Worm (Caenorhabditis elegans): ENCODE results near the gene Y57G11A.2.

Y57G11A.2 gene

DNA sequence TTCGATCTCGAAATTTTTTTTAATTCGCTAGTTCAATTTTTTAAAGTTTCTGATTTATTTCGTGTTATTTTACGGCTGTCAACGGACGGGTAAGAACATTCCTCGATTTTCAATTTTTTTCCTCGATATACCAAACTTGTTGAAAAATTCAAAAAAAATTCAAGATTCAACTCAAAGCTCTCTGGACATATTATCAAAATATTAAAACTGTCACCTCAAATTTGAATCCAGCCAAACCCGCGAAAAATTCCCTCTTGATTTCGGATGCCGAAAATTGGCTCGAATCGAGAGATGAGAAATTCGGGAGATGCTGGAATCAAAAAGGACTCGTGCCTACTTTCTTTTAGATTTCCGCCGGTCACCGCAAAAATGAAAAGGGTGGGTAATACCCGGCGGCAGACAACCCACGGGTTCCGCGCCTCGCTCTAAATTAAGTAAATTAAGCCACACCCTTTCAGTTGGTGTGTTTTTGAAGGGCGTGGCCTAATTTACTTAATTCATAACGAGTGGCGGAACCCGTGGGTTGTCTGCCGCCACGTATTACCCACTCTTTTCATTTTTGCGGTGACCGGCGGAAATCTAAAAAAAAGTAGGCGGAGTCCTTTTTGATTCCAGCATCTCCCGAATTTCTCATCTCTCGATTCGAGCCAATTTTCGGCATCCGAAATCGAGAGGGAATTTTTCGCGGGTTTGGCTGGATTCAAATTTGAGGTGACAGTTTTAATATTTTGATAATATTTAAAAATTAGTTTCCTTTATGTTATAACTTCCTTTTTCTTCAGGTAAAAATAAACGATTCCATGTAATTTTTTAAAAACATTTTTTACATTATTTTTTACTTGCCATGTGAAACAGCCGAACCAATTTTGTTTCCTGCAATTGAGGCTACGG is 6.2 kb upstream of the Y57G11A.2 start:
- TF ChIP-seq B0336.3 (GFP tag; IDR thresholded peaks at IDR 0.05) (peak; percentile 52; the same call in 1 of the 2 replicates), snpc-4 (GFP tag; optimal IDR thresholded peaks at IDR 0.05) (peak; percentile 91), snpc-4 (tag; optimal IDR thresholded peaks at IDR 0.05) (peak; percentile 93 to 99 (median 94)), nfyb-1 (GFP tag; IDR thresholded peaks at IDR 0.05) (peak; percentile 77), nfya-2 (GFP tag; IDR thresholded peaks at IDR 0.05) (0 out of 2 replicates have a peak, but pooled peaks have one; percentile 55), madf-3 (GFP tag; IDR thresholded peaks at IDR 0.05) (peak; percentile 75; the same call in 1 of the 2 replicates), lin-54 (GFP tag; optimal IDR thresholded peaks at IDR 0.05) (peak; percentile 26), hmg-20 (GFP tag; IDR thresholded peaks at IDR 0.05) (peak; percentile 56; the same call in 1 of the 2 replicates), Y56A3A.18 (GFP tag; IDR thresholded peaks at IDR 0.05) (peak; percentile 72), hsf-1 (GFP tag; IDR thresholded peaks at IDR 0.05) (peak; percentile 80), Y53F4B.3 (GFP tag; IDR thresholded peaks at IDR 0.05) (peak; percentile 43; the same call in 1 of the 2 replicates), dox-1 (GFP tag; IDR thresholded peaks at IDR 0.05) (peak; percentile 86), ekl-4 (GFP tag; IDR thresholded peaks at IDR 0.05) (peak; percentile 78), lir-1 (GFP tag; conservative IDR thresholded peaks at IDR 0.05) (0 out of 2 replicates have a peak, but pooled peaks have one; percentile 13), cebp-2 (GFP tag; IDR thresholded peaks at IDR 0.05) (peak; percentile 91; the same call in 1 of the 2 replicates), ztf-25 (GFP tag; IDR thresholded peaks at IDR 0.05) (0 out of 2 replicates have a peak, but pooled peaks have one; percentile 25), mcd-1 (GFP tag; IDR thresholded peaks at IDR 0.05) (peak; percentile 66), ceh-100 (GFP tag; IDR thresholded peaks at IDR 0.05) (peak; percentile 87), xnd-1 (tag; optimal IDR thresholded peaks at IDR 0.05) (peak; percentile 33), B0019.2 (GFP tag; conservative IDR thresholded peaks at IDR 0.05) (peak; percentile 39; the same call in 1 of the 2 replicates), snpc-3.4 (tag; optimal IDR thresholded peaks at IDR 0.05) (peak; percentile 16), madf-6 (GFP tag; IDR thresholded peaks at IDR 0.05) (peak; percentile 88), egrh-3 (GFP tag; IDR thresholded peaks at IDR 0.05) (peak; percentile 45; the same call in 1 of the 2 replicates), attf-6 (GFP tag; IDR thresholded peaks at IDR 0.05) (peak; percentile 100), snpc-1.3 (tag; optimal IDR thresholded peaks at IDR 0.05; ENCODE audit: insufficient read depth) (peak; percentile 8), F39B2.1 (GFP tag; IDR thresholded peaks at IDR 0.05) (0 out of 2 replicates have a peak, but pooled peaks have one; percentile 10), attf-3 (GFP tag; conservative IDR thresholded peaks at IDR 0.05) (peak; percentile 48; the same call in 1 of the 2 replicates), tbp1 (GFP tag; optimal IDR thresholded peaks at IDR 0.05) (peak; percentile 68), F33H1.4 (GFP tag; IDR thresholded peaks at IDR 0.05) (peak; percentile 63), pbrm-1 (GFP tag; IDR thresholded peaks at IDR 0.05) (peak; percentile 99), D2030.7 (GFP tag; IDR thresholded peaks at IDR 0.05) (peak; percentile 97), hmg-1.2 (GFP tag; IDR thresholded peaks at IDR 0.05) (peak; percentile 84), Y53G8AR.9 (GFP tag; conservative IDR thresholded peaks at IDR 0.05) (peak; percentile 86), madf-8 (GFP tag; conservative IDR thresholded peaks at IDR 0.05) (peak; percentile 57), snpc-1.1 (tag; optimal IDR thresholded peaks at IDR 0.05; ENCODE audit: insufficient read depth) (peak; percentile 81), ceh-91 (GFP tag; IDR thresholded peaks at IDR 0.05) (peak; percentile 62; the same call in 1 of the 2 replicates), ztf-28 (GFP tag; IDR thresholded peaks at IDR 0.05) (peak; percentile 82; the same call in 1 of the 2 replicates), rcor-1 (GFP tag; IDR thresholded peaks at IDR 0.05) (peak; percentile 88), lsl-1 (GFP tag; optimal IDR thresholded peaks at IDR 0.05) (peak; percentile 44), C17E4.6 (GFP tag; IDR thresholded peaks at IDR 0.05) (peak; percentile 73; the same call in 1 of the 2 replicates), F49E8.2 (tag; optimal IDR thresholded peaks at IDR 0.05; ENCODE audit: insufficient read depth) (peak; percentile 18)

Measured in whole organism, young adult.